Fruit fly (Drosophila melanogaster): ENCODE measurements around the gene CG4789.
A peak's percentile ranks its signal among the peaks of the same experiment; 100 is the strongest.

The CG4789 gene

DNA sequence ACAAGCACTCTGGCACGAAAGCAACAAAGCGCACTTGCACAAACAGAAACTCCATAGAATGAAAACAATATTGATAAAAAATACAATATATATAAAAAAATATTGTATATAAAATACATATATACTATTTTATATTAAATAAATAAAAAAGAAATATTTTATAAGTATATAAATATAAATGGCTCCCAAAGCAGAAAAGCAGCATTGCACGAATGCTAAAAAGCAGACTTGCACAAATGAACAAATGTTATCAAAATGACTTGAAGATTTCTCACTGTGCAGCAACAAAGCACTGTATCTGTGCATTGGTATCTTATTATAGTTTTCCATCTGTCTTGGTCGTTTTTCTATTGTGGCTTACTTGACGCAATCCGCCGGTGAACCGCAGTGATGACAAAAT, 32.0 kb upstream of the CG4789 start (continued):
- TF ChIP-seq CG12942 (GFP tag; optimal IDR thresholded peaks at IDR 0.05) = no peak
- TF ChIP-seq CG10366 (GFP tag; IDR thresholded peaks at IDR 0.05) = no peak; the same call in 1 of the 2 replicates
- no peak for TF ChIP-seq CG13123 (GFP tag; optimal IDR thresholded peaks at IDR 0.05)
- no peak for TF ChIP-seq CG17385 (GFP tag; optimal IDR thresholded peaks at IDR 0.05)
- TF ChIP-seq hkb (optimal IDR thresholded peaks at IDR 0.05) = no peak
- no peak for TF ChIP-seq hkb (GFP tag; IDR thresholded peaks at IDR 0.05)
- TF ChIP-seq lab (GFP tag; optimal IDR thresholded peaks at IDR 0.05) = peak; percentile 20
- TF ChIP-seq fd102C (GFP tag; optimal IDR thresholded peaks at IDR 0.05) = no peak
- TF ChIP-seq CG9727 (GFP tag; optimal IDR thresholded peaks at IDR 0.05) = peak; percentile 24
- TF ChIP-seq CG2120 (GFP tag; optimal IDR thresholded peaks at IDR 0.05) = no peak
- TF ChIP-seq CG17612 (GFP tag; IDR thresholded peaks at IDR 0.05) = no peak
- TF ChIP-seq az2 (GFP tag; optimal IDR thresholded peaks at IDR 0.05) = no peak
- TF ChIP-seq tgo (GFP tag; IDR thresholded peaks at IDR 0.05) = no peak
- TF ChIP-seq ranshi (GFP tag; IDR thresholded peaks at IDR 0.05) = no peak
- no peak for TF ChIP-seq Dp (GFP tag; optimal IDR thresholded peaks at IDR 0.05)
- no peak for TF ChIP-seq Drgx (GFP tag; IDR thresholded peaks at IDR 0.05)
- TF ChIP-seq Six4 (GFP tag; optimal IDR thresholded peaks at IDR 0.05) = no peak
- TF ChIP-seq HLH3B (GFP tag; IDR thresholded peaks at IDR 0.05) = no peak
- TF ChIP-seq her (GFP tag; optimal IDR thresholded peaks at IDR 0.05) = no peak
- no peak for TF ChIP-seq Gug (GFP tag; IDR thresholded peaks at IDR 0.05)
- TF ChIP-seq kni (GFP tag; optimal IDR thresholded peaks at IDR 0.05) = no peak
- TF ChIP-seq CG3065 (GFP tag; optimal IDR thresholded peaks at IDR 0.05) = no peak
- peak; percentile 14 for TF ChIP-seq ATbp (GFP tag; optimal IDR thresholded peaks at IDR 0.05)
- no peak for TF ChIP-seq croc (GFP tag; conservative IDR thresholded peaks at IDR 0.05)
- TF ChIP-seq crc (GFP tag; optimal IDR thresholded peaks at IDR 0.05) = no peak
- TF ChIP-seq pan (optimal IDR thresholded peaks at IDR 0.05) = no peak
- TF ChIP-seq pan (GFP tag; optimal IDR thresholded peaks at IDR 0.05 in 1 of 2, IDR thresholded peaks at IDR 0.05 in 1 of 2) = no peak
- TF ChIP-seq CG18764 (GFP tag; optimal IDR thresholded peaks at IDR 0.05) = no peak
- no peak for TF ChIP-seq CG5953 (GFP tag; IDR thresholded peaks at IDR 0.05)
- no peak for TF ChIP-seq CG9817 (tag; optimal IDR thresholded peaks at IDR 0.05)
- TF ChIP-seq Blimp-1 (GFP tag; optimal IDR thresholded peaks at IDR 0.05) = peak; percentile 14
- TF ChIP-seq CG8359 (GFP tag; optimal IDR thresholded peaks at IDR 0.05; ENCODE audit: borderline replicate concordance) = no peak
- TF ChIP-seq sob (GFP tag; IDR thresholded peaks at IDR 0.05) = no peak
- TF ChIP-seq CG31441 (GFP tag; IDR thresholded peaks at IDR 0.05) = no peak
- TF ChIP-seq HHEX (GFP tag; optimal IDR thresholded peaks at IDR 0.05) = peak; percentile 15
- TF ChIP-seq tap (tag; optimal IDR thresholded peaks at IDR 0.05) = peak; percentile 18
- TF ChIP-seq grau (tag; optimal IDR thresholded peaks at IDR 0.05) = peak; percentile 33
- TF ChIP-seq gem (tag; optimal IDR thresholded peaks at IDR 0.05) = peak; percentile 42
- no peak for TF ChIP-seq CG7271 (tag; optimal IDR thresholded peaks at IDR 0.05)
- TF ChIP-seq Hr3 (GFP tag; optimal IDR thresholded peaks at IDR 0.05) = peak; percentile 39
- TF ChIP-seq row (GFP tag; IDR thresholded peaks at IDR 0.05) = peak; percentile 14; the same call in 1 of the 3 replicates
- TF ChIP-seq pfk (GFP tag; optimal IDR thresholded peaks at IDR 0.05) = no peak
- TF ChIP-seq Sry-δ (GFP tag; optimal IDR thresholded peaks at IDR 0.05) = no peak
- peak; percentile 10 for TF ChIP-seq CG6254 (GFP tag; optimal IDR thresholded peaks at IDR 0.05)
- no peak for TF ChIP-seq CG31388 (GFP tag; optimal IDR thresholded peaks at IDR 0.05)
- no peak for TF ChIP-seq BtbVII (GFP tag; optimal IDR thresholded peaks at IDR 0.05)
- no peak for TF ChIP-seq sqz (GFP tag; optimal IDR thresholded peaks at IDR 0.05)
- TF ChIP-seq Fer3 (tag; optimal IDR thresholded peaks at IDR 0.05) = no peak
- no peak for TF ChIP-seq zen2 (GFP tag; IDR thresholded peaks at IDR 0.05; ENCODE audit: partially characterized antibody)
- TF ChIP-seq TFAM (GFP tag; optimal IDR thresholded peaks at IDR 0.05) = no peak
- TF ChIP-seq luna (GFP tag; optimal IDR thresholded peaks at IDR 0.05) = no peak
- TF ChIP-seq CG13287 (GFP tag; IDR thresholded peaks at IDR 0.05; ENCODE audit: partially characterized antibody) = no peak

Measured in whole organism, embryonic.